Worm (Caenorhabditis elegans): ENCODE data around the gene F53A2.11.
A peak's percentile ranks its signal among the peaks of the same experiment; 100 is the strongest.

F53A2.11 gene

DNA sequence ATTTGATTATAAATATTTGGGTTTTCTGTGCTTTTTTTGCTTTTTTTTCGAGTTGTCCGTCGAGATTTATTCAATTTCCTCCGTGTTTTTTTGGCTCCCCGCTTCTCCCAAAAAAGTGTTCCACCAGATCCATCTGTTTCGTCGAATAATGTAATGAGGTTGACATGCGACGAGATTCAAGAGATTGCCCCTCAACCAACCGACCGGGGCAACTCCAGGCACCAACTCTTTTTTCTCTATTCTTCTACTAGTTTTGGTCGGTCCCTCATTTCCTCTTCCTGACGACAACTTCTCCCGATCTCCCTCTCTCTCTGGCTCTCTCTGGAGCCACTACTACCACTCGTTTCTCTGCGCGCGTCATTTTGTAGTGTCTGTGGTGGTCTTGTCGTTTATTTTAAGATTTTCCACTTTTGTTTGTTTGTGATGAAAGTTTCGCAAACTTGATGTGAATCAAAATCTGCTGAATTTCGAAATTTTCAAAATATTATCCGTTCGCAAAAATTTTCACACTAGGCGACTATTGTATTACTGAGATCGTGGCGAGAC, 25.4 kb upstream of the F53A2.11 start (continued):
- TF ChIP-seq swsn-7 (tag; optimal IDR thresholded peaks at IDR 0.05) (peak; percentile 0), snpc-4 (tag; optimal IDR thresholded peaks at IDR 0.05) (no peak), grh-1 (GFP tag; IDR thresholded peaks at IDR 0.05) (no peak), nhr-47 (tag; optimal IDR thresholded peaks at IDR 0.05) (peak; percentile 11), hpl-2 (GFP tag; optimal IDR thresholded peaks at IDR 0.05) (no peak), unc-98 (GFP tag; IDR thresholded peaks at IDR 0.05) (no peak), nhr-77 (tag; optimal IDR thresholded peaks at IDR 0.05) (no peak), lin-15B (tag; optimal IDR thresholded peaks at IDR 0.05) (no peak), mep-1 (tag; optimal IDR thresholded peaks at IDR 0.05) (no peak), nhr-11 (tag; optimal IDR thresholded peaks at IDR 0.05) (no peak), zip-4 (GFP tag; optimal IDR thresholded peaks at IDR 0.05) (no peak), mef-2 (tag; optimal IDR thresholded peaks at IDR 0.05) (no peak), lir-3 (tag; optimal IDR thresholded peaks at IDR 0.05; ENCODE audit: poor library complexity) (no peak), egl-13 (tag; optimal IDR thresholded peaks at IDR 0.05) (no peak), vab-15 (tag; optimal IDR thresholded peaks at IDR 0.05) (no peak), ztf-4 (tag; optimal IDR thresholded peaks at IDR 0.05) (no peak), nhr-28 (tag; optimal IDR thresholded peaks at IDR 0.05) (no peak), ceh-90 (tag; optimal IDR thresholded peaks at IDR 0.05) (no peak), ama-1 (optimal IDR thresholded peaks at IDR 0.05) (no peak), skn-1 (tag; optimal IDR thresholded peaks at IDR 0.05) (no peak), isw-1 (GFP tag; IDR thresholded peaks at IDR 0.05) (0 out of 2 replicates have a peak, but pooled peaks have one; percentile 12), irx-1 (tag; optimal IDR thresholded peaks at IDR 0.05) (no peak), dsc-1 (tag; optimal IDR thresholded peaks at IDR 0.05) (peak; percentile 66), ceh-8 (GFP tag; optimal IDR thresholded peaks at IDR 0.05) (no peak), sptf-1 (tag; optimal IDR thresholded peaks at IDR 0.05) (no peak), nhr-237 (tag; optimal IDR thresholded peaks at IDR 0.05) (no peak), ztf-11 (tag; optimal IDR thresholded peaks at IDR 0.05) (no peak), snu-23 (GFP tag; optimal IDR thresholded peaks at IDR 0.05) (no peak), lin-14 (GFP tag; optimal IDR thresholded peaks at IDR 0.05) (peak; percentile 77), mdl-1 (tag; optimal IDR thresholded peaks at IDR 0.05) (no peak), nhr-19 (GFP tag; conservative IDR thresholded peaks at IDR 0.05) (no peak), F16B12.6 (tag; optimal IDR thresholded peaks at IDR 0.05) (no peak), aha-1 (tag; optimal IDR thresholded peaks at IDR 0.05) (no peak), xbp-1 (tag; optimal IDR thresholded peaks at IDR 0.05) (no peak)

ce11 chrIII:13346785-13347184, 24.3 kb upstream of the F53A2.11 start, which contains the start of gene mtm-6:
Gene mtm-6, plus strand, starts transcription at chrIII:13347085.
- TF ChIP-seq F16B12.6 (tag; optimal IDR thresholded peaks at IDR 0.05) = peak; percentile 70
- peak in 1 of 2 experiments; percentile 23 for TF ChIP-seq lsy-2 (tag; optimal IDR thresholded peaks at IDR 0.05)
- TF ChIP-seq lin-15B (tag; optimal IDR thresholded peaks at IDR 0.05) = no peak
- no peak for TF ChIP-seq lin-13 (GFP tag; optimal IDR thresholded peaks at IDR 0.05)
- no peak for TF ChIP-seq pag-3 (tag; optimal IDR thresholded peaks at IDR 0.05; ENCODE audit: borderline replicate concordance, insufficient read depth)

DNA sequence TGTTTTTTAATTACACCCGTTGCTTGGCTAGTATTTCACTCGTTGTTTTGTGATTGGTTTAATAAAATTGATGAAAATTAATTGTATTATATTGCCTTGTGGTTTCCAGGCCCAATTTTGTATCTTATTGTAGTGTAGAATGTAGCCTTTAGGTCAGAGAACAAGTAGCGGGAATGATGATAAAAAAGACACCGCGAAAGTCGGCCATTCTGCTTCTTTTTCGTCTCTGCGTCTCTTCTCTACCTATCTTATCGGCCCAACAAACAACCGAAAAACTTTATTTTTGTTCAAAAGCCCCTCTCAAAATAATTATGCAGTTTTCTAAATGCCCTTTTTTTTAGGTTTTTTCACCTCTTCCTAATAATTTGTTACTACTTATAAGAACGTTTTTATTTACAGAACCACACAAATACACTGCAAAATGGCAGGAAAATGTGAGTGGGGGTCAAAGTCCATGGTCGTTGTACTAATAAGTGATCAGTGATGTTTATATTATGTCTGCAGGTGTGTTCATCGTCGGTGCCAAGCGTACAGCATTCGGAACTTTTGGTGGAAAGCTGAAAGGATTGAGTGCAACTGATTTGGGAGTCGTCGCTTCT, 22.2 kb upstream of the F53A2.11 start, which contains the start of gene acaa-2:
Gene acaa-2 (plus strand): TSS at position 400 of the 599 bp plus-strand sequence.
- TF ChIP-seq ztf-4 (tag; optimal IDR thresholded peaks at IDR 0.05) = no peak
- TF ChIP-seq alr-1 (tag; optimal IDR thresholded peaks at IDR 0.05; ENCODE audit: borderline replicate concordance) = no peak
- TF ChIP-seq lsy-2 (tag; optimal IDR thresholded peaks at IDR 0.05) = peak in 1 of 2 experiments; percentile 14
- TF ChIP-seq rnt-1 (tag; optimal IDR thresholded peaks at IDR 0.05) = no peak
- no peak for TF ChIP-seq hlh-17 (GFP tag; optimal IDR thresholded peaks at IDR 0.05; ENCODE audit: borderline replicate concordance)
- TF ChIP-seq lin-14 (GFP tag; optimal IDR thresholded peaks at IDR 0.05) = peak; percentile 44
- no peak for TF ChIP-seq aha-1 (tag; optimal IDR thresholded peaks at IDR 0.05)
- TF ChIP-seq skn-1 (tag; optimal IDR thresholded peaks at IDR 0.05) = peak; percentile 81
- no peak for TF ChIP-seq tlp-1 (tag; optimal IDR thresholded peaks at IDR 0.05)
- TF ChIP-seq nhr-20 (tag; optimal IDR thresholded peaks at IDR 0.05) = peak; percentile 46
- no peak for TF ChIP-seq C04F5.9 (tag; optimal IDR thresholded peaks at IDR 0.05)
- TF ChIP-seq lin-35 (GFP tag; optimal IDR thresholded peaks at IDR 0.05) = peak in 1 of 2 experiments; percentile 33
- TF ChIP-seq efl-3 (GFP tag; optimal IDR thresholded peaks at IDR 0.05) = no peak
- peak; percentile 54 for TF ChIP-seq snu-23 (GFP tag; optimal IDR thresholded peaks at IDR 0.05)
- TF ChIP-seq elt-3 (tag; optimal IDR thresholded peaks at IDR 0.05) = peak in 1 of 6 experiments; percentile 17
- no peak for TF ChIP-seq hpl-2 (GFP tag; optimal IDR thresholded peaks at IDR 0.05)
- peak; percentile 52 for TF ChIP-seq blmp-1 (tag; optimal IDR thresholded peaks at IDR 0.05)
- TF ChIP-seq pax-3 (tag; optimal IDR thresholded peaks at IDR 0.05) = no peak
- no peak for TF ChIP-seq unc-130 (tag; optimal IDR thresholded peaks at IDR 0.05)
- TF ChIP-seq tbx-2 (tag; optimal IDR thresholded peaks at IDR 0.05) = no peak

All from whole organism, L1 larva.